Worm (Caenorhabditis elegans): ENCODE results near the gene F01G10.5.

DNA sequence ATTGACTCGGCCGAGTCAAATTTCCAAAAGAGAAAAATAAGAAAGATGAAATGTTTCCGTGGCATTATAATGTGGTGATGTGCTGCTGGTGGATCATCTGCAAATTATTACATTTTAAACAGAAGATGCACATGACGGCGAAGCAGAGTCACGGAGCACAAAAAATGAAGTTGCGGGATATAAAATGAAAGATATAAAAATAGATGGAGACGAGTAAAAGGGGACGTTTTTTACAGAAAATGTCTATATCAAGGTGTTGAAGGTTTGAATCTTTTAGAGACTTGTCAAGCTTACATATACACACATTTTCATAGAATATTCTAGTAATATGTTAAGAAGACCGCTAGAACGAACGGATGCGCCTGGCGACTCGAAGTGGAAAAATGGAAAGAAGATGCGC lies 36.5 kb downstream of the F01G10.5 start, which contains the start of gene ptrg-1:
- TF ChIP-seq W03F9.2 (tag; optimal IDR thresholded peaks at IDR 0.05), result no peak
- no peak for TF ChIP-seq him-1 (tag; optimal IDR thresholded peaks at IDR 0.05)

Data from whole organism, L4/young adult.